Fruit fly (Drosophila melanogaster) whole organism, pupa: ENCODE measurements around the gene JMJD7.

Experiments used
- CG10348 ChIP-seq: fragments of 200-800 bp; sonication (Bioruptor generic); IDR thresholded peaks from 2 replicates; pipeline ENCODE4 v1.3.6; 2022; ENCODE audit warnings: missing biosample characterization, missing genetic modification characterization
- CG12605 ChIP-seq: fragments of 200-800 bp; sonication (Bioruptor generic); IDR thresholded peaks from 2 replicates; pipeline ENCODE4 v1.3.6; 2022; ENCODE audit warnings: missing biosample characterization, missing genetic modification characterization
- CG13204 ChIP-seq: fragments of 200-800 bp; sonication (Bioruptor generic); optimal IDR thresholded peaks from 2 replicates; lab custom pipeline; 2018; ENCODE audit warnings: missing biosample characterization, mild to moderate bottlenecking, missing genetic modification characterization, moderate library complexity
- CG14655 ChIP-seq: fragments of 200-800 bp; sonication (Bioruptor generic); optimal IDR thresholded peaks from 3 replicates; lab custom pipeline; 2017; ENCODE audit warnings: mild to moderate bottlenecking, missing biosample characterization, missing genetic modification reagents, missing genetic modification characterization
- CG15710 ChIP-seq: fragments of 200-800 bp; sonication (Bioruptor generic); optimal IDR thresholded peaks from 2 replicates; lab custom pipeline; 2018; ENCODE audit warnings: missing biosample characterization, mild to moderate bottlenecking, missing genetic modification characterization, moderate library complexity
- CG17806 ChIP-seq: fragments of 200-800 bp; sonication (Bioruptor generic); optimal IDR thresholded peaks from 2 replicates; lab custom pipeline; 2018; ENCODE audit warnings: missing biosample characterization, mild to moderate bottlenecking, missing genetic modification characterization, moderate library complexity
- CG32121 ChIP-seq: fragments of 200-800 bp; sonication (Bioruptor generic); IDR thresholded peaks from 2 replicates; pipeline ENCODE4 v1.3.6; 2022; ENCODE audit warnings: missing biosample characterization, missing genetic modification characterization
- CG34367 ChIP-seq: fragments of 200-800 bp; sonication (Bioruptor generic); optimal IDR thresholded peaks from 2 replicates; lab custom pipeline; 2018; ENCODE audit warnings: missing biosample characterization, mild to moderate bottlenecking, missing genetic modification characterization
- CG4496 ChIP-seq: fragments of 200-800 bp; sonication (Bioruptor generic); IDR thresholded peaks from 3 replicates; pipeline ENCODE4 v1.3.6; 2022; ENCODE audit warnings: missing biosample characterization, missing genetic modification characterization
- CG8159 ChIP-seq: fragments of 200-800 bp; sonication (Bioruptor generic); optimal IDR thresholded peaks from 3 replicates; lab custom pipeline; 2018; ENCODE audit warnings: missing biosample characterization, mild to moderate bottlenecking, missing genetic modification characterization, moderate library complexity
- CG8301 ChIP-seq: fragments of 200-800 bp; sonication (Bioruptor generic); optimal IDR thresholded peaks from 2 replicates; lab custom pipeline; 2018; ENCODE audit warnings: missing biosample characterization, mild to moderate bottlenecking, missing genetic modification characterization
- CG9948 ChIP-seq: fragments of 200-800 bp; sonication (Bioruptor generic); optimal IDR thresholded peaks from 2 replicates; lab custom pipeline; 2018; ENCODE audit warnings: missing biosample characterization, mild to moderate bottlenecking, missing genetic modification characterization, moderate library complexity
- D1 ChIP-seq: fragments of 200-800 bp; sonication (Bioruptor generic); optimal IDR thresholded peaks from 2 replicates; lab custom pipeline; 2018; ENCODE audit warnings: missing biosample characterization, mild to moderate bottlenecking, missing genetic modification characterization, moderate library complexity
- EcR ChIP-seq: fragments of 200-800 bp; sonication (Bioruptor generic); optimal IDR thresholded peaks from 3 replicates; lab custom pipeline; 2019; ENCODE audit warnings: missing biosample characterization, missing genetic modification characterization, mild to moderate bottlenecking, moderate library complexity, missing genetic modification reagents
- Ets98B ChIP-seq: fragments of 200-800 bp; sonication (Bioruptor generic); IDR thresholded peaks from 2 replicates; pipeline ENCODE4 v1.3.6; 2022; ENCODE audit warnings: missing biosample characterization, missing genetic modification characterization
- Pif1A ChIP-seq: fragments of 200-800 bp; sonication (Bioruptor generic); optimal IDR thresholded peaks from 3 replicates; lab custom pipeline; 2016; ENCODE audit warnings: missing biosample characterization, missing genetic modification characterization
- Pif1B ChIP-seq: fragments of 200-800 bp; sonication (Bioruptor generic); optimal IDR thresholded peaks from 3 replicates; lab custom pipeline; 2016; ENCODE audit warnings: missing biosample characterization, missing genetic modification characterization
- Snoo ChIP-seq: fragments of 200-800 bp; sonication (Bioruptor generic); optimal IDR thresholded peaks from 3 replicates; lab custom pipeline; 2017; ENCODE audit warnings: missing biosample characterization, mild to moderate bottlenecking, missing genetic modification characterization, inconsistent platforms
- fd96Ca ChIP-seq: fragments of 200-800 bp; sonication (Bioruptor generic); IDR thresholded peaks from 3 replicates; pipeline ENCODE4 v1.3.6; 2022; ENCODE audit warnings: missing biosample characterization, missing genetic modification characterization
- gl ChIP-seq: fragments of 200-800 bp; sonication (Bioruptor generic); optimal IDR thresholded peaks from 2 replicates; lab custom pipeline; 2018; ENCODE audit warnings: missing biosample characterization, mild to moderate bottlenecking, missing genetic modification characterization
- rn ChIP-seq: fragments of 200-800 bp; sonication (Bioruptor generic); IDR thresholded peaks from 2 replicates; pipeline ENCODE4 v1.3.6; 2022; ENCODE audit warnings: missing biosample characterization, missing genetic modification characterization

JMJD7 gene

DNA sequence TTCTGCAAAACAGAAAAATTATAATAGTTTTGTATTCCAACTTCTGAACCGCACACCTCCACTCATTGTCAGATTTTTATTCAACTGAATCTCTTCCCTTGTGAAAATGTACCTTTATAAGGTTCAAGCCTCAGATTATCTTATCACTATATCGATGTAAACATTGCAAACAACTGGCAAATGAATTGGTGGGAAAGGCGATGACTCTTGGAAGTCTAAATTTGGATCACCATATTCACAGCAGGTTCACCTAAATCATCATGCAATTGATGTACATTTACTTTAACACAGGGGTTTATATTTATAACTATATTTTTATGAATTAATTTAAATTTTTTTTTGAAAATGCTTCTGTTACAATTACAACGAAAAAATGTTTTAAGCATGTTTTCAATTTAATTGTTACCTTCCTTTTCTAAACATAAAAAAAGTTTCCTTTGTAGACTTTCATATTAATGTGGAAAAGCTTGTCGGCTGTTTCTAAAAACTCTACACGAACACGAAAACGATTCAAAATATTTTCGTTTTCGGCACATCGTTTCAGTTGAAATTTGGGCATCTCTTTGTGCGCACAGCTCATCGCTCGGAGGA, 9.6 kb downstream of the JMJD7 start, which contains the start of the genes CG10140 and CG14109:
CG10140 (minus strand) TSS at position 101 of the 591 bp plus-strand sequence.
CG14109 (plus strand) TSS at position 541 of the 591 bp plus-strand sequence.
- no peak for TF ChIP-seq CG15710
- no peak for TF ChIP-seq CG32121 (GFP tag; lab: Robert Waterston, UW)
- no peak for TF ChIP-seq Ets98B (GFP tag; lab: Robert Waterston, UW)
- TF ChIP-seq CG12605 (GFP tag; lab: Robert Waterston, UW) = no peak
- no peak for TF ChIP-seq fd96Ca (GFP tag; lab: Robert Waterston, UW)
- TF ChIP-seq CG8301 (tag; lab: Kevin White, UChicago) = no peak

DNA sequence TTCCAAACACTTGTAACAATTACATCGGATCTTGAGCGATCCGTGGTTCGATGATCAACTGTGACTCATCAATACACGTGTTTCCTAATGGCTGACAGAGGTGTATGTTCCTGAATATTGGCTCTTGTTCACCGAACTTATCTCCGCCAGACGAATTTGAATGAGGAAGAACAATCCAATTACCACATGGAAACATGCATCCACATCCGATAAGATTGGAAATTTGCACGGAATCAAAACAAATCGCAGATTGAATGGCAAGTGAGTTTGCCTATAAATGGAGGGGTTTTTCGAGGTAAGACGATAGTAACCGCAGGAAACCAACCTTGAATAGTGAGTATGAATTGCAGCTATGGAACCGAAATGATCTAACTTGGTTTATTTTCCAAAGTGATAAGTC, 12.4 kb downstream of the JMJD7 start, which contains the start of gene CG10725:
CG10725 (plus strand) TSS at position 301 of the 400 bp plus-strand sequence.
- no peak for TF ChIP-seq EcR (GFP tag; lab: Kevin White, UChicago)
- no peak for TF ChIP-seq CG17806 (tag; lab: Kevin White, UChicago)
- TF ChIP-seq Snoo (tag; lab: Kevin White, UChicago) = no peak
- TF ChIP-seq CG13204 (GFP tag; lab: Kevin White, UChicago) = no peak
- no peak for TF ChIP-seq CG8159 (tag; lab: Kevin White, UChicago)
- TF ChIP-seq D1 (tag; lab: Kevin White, UChicago) = no peak
- TF ChIP-seq CG34367 = no peak

DNA sequence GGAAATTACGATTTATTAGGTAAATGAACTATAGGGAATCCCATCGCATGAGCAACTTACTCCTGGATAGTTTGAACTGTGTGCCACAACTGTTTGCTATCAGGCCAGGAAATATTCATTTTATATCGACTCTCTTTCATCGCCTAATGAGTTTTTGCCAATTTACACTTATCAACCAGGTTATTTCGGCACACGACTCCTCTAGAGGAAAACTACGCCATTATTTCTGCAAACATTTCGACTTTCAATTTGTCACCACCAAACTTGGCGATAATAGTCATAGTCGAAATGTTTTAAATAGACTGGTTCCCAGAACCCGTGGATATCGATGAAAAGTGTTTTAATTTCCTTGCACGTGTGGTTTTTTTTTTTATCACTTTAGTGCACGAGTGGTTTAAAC, 13.0 kb downstream of the JMJD7 start, which contains the start of gene CG10154:
CG10154 (minus strand) TSS at position 101 of the 400 bp plus-strand sequence.
- no peak for TF ChIP-seq CG8159 (tag; lab: Kevin White, UChicago)
- TF ChIP-seq CG9948 (tag; lab: Kevin White, UChicago) = no peak
- TF ChIP-seq CG4496 (GFP tag; lab: Robert Waterston, UW) = no peak
- TF ChIP-seq CG15710 = no peak
- TF ChIP-seq Pif1A (GFP tag; lab: Kevin White, UChicago) = no peak

DNA sequence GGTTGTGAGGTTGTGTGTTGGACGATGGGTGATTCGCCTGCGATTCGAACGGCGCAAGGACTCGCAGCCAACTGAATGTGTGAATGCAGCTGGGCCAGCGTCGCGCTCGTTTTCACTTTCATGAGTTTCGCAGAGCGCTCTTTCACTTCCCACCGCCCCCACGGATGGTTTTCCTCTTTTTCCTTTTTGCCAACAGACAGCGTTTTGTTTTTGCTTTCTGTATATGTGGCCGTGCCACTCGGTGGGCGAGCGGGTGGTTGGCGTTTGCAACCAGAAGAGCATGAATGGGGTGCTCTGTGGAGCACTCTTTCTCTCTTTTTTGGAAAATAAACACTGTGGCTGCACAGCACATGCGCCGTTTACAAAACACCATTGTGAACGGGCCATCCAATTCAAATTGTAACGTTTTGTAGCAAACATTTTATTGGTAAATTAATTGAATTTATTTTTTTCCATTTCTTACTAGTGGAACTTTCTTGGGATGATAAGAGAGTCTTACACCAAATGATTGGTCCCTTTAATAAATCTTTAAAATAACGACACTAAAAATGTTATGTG, 14.8 kb downstream of the JMJD7 start, which contains the start of gene CG10713:
CG10713 (minus strand) TSS at position 60 of the 558 bp plus-strand sequence.
- TF ChIP-seq CG32121 (GFP tag; lab: Robert Waterston, UW) (peak; percentile 77), Pif1B (GFP tag; lab: Kevin White, UChicago) (peak; percentile 57), CG14655 (GFP tag; lab: Kevin White, UChicago) (peak; percentile 72), CG13204 (GFP tag; lab: Kevin White, UChicago) (peak; percentile 67), CG12605 (GFP tag; lab: Robert Waterston, UW) (peak; percentile 84), EcR (GFP tag; lab: Kevin White, UChicago) (no peak), CG8301 (tag; lab: Kevin White, UChicago) (peak; percentile 68), D1 (tag; lab: Kevin White, UChicago) (no peak), gl (tag; lab: Kevin White, UChicago) (peak; percentile 70), CG10348 (GFP tag; lab: Robert Waterston, UW) (no peak), CG34367 (peak; percentile 35), rn (peak; percentile 46; the same call in 1 of the 2 replicates), CG8159 (tag; lab: Kevin White, UChicago) (peak; percentile 46), CG17806 (tag; lab: Kevin White, UChicago) (no peak), Ets98B (GFP tag; lab: Robert Waterston, UW) (peak; percentile 77), CG9948 (tag; lab: Kevin White, UChicago) (no peak), CG15710 (no peak), fd96Ca (GFP tag; lab: Robert Waterston, UW) (no peak; the same call in 1 of the 3 replicates), Pif1A (GFP tag; lab: Kevin White, UChicago) (peak; percentile 64), Snoo (tag; lab: Kevin White, UChicago) (peak; percentile 4), CG4496 (GFP tag; lab: Robert Waterston, UW) (peak; percentile 89)

DNA sequence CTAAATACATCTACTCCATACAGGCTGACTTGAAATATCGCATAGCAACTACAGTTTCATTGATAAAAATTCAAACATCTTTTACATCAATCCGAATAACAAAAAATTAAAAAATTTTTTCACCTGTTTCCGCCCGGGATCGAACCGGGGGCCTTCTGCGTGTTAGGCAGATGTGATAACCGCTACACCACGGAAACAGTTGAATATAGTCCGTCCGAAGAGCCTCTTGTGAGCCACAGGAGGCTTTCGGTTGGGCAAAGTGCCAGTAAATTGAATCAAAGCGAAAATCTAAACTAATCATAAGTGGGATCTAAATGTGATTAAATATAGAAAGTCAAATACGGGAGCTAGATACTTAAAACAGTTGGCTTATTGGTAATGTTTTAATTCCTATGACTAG, 16.6 kb downstream of the JMJD7 start:
- TF ChIP-seq CG12605 (GFP tag; lab: Robert Waterston, UW) (no peak), Pif1A (GFP tag; lab: Kevin White, UChicago) (no peak)

DNA sequence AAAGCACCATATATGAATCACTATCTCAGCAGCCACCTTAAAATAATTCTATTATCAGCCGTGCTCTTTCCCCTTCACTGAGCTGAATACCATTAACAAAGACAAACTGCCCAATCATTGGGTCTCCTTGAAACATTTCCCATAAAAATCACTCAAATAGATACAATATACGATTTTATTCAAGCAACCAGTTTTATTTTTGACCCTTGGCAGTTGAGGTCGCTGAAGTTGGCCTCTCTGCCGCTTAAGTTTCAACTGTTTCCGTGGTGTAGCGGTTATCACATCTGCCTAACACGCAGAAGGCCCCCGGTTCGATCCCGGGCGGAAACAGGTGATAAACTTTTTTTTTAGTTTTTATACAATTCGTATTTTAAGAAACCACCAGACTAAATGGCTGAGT, 17.3 kb downstream of the JMJD7 start:
- TF ChIP-seq CG13204 (GFP tag; lab: Kevin White, UChicago) (no peak), D1 (tag; lab: Kevin White, UChicago) (no peak), CG15710 (no peak), gl (tag; lab: Kevin White, UChicago) (no peak), CG9948 (tag; lab: Kevin White, UChicago) (no peak), CG12605 (GFP tag; lab: Robert Waterston, UW) (no peak), CG32121 (GFP tag; lab: Robert Waterston, UW) (no peak), CG8301 (tag; lab: Kevin White, UChicago) (no peak), Pif1A (GFP tag; lab: Kevin White, UChicago) (no peak), CG17806 (tag; lab: Kevin White, UChicago) (no peak), Ets98B (GFP tag; lab: Robert Waterston, UW) (no peak), CG8159 (tag; lab: Kevin White, UChicago) (no peak), rn (no peak)
